Worm (Caenorhabditis elegans): ENCODE measurements around the gene T27E9.2.

DNA sequence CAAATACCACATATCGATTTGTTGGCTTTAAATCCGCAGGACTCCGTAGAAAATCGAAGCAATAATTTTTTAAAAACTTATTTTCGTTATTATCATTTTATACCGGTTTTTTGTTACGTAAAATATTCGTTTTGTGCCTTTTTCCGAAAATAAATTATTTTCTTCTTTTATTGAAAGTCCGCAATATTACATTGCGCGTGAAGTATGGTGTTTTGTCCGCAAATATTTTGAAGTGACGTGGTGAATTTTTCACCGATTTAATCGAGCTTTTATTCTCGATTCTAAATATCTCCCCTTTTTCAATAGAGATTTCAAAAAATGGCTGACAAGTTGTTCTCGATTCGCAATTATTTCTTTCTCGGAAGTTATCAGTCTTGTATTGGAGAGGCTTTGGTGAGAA is 36.3 kb downstream of the T27E9.2 start, which contains the start of gene cope-1:
- peak in 1 of 3 experiments; percentile 14 for TF ChIP-seq ceh-82 (tag; optimal IDR thresholded peaks at IDR 0.05)
- TF ChIP-seq fos-1 (tag; optimal IDR thresholded peaks at IDR 0.05), result no peak
- TF ChIP-seq nhr-76 (tag; optimal IDR thresholded peaks at IDR 0.05), result no peak
- TF ChIP-seq ces-1 (GFP tag; optimal IDR thresholded peaks at IDR 0.05), result no peak
- no peak for TF ChIP-seq elt-2 (tag; optimal IDR thresholded peaks at IDR 0.05)
- TF ChIP-seq C04F5.9 (tag; optimal IDR thresholded peaks at IDR 0.05), result no peak
- no peak for TF ChIP-seq ama-1 (optimal IDR thresholded peaks at IDR 0.05)
- TF ChIP-seq sptf-1 (tag; optimal IDR thresholded peaks at IDR 0.05), result no peak
- TF ChIP-seq nhr-237 (tag; optimal IDR thresholded peaks at IDR 0.05), result no peak
- no peak for TF ChIP-seq mdl-1 (tag; optimal IDR thresholded peaks at IDR 0.05)
- TF ChIP-seq blmp-1 (tag; optimal IDR thresholded peaks at IDR 0.05), result peak; percentile 47
- no peak for TF ChIP-seq ztf-11 (tag; optimal IDR thresholded peaks at IDR 0.05)
